Fruit fly (Drosophila melanogaster) whole organism, embryonic: ENCODE data around the gene Tlk.

Source experiments
- BtbVII ChIP-seq: fragments of 200-800 bp; sonication (Bioruptor generic); optimal IDR thresholded peaks from 3 replicates; lab custom pipeline; 2017; ENCODE audit warnings: missing biosample characterization, mild to moderate bottlenecking, missing genetic modification characterization
- Bteb2 ChIP-seq: fragments of 200-800 bp; sonication (Bioruptor generic); optimal IDR thresholded peaks from 2 replicates; lab custom pipeline; 2016; ENCODE audit warnings: missing biosample characterization, missing genetic modification characterization
- CG10267 ChIP-seq: fragments of 200-800 bp; sonication (Bioruptor generic); optimal IDR thresholded peaks from 2 replicates; lab custom pipeline; 2018; ENCODE audit warnings: missing biosample characterization, mild to moderate bottlenecking, missing genetic modification characterization, moderate library complexity
- CG10366 ChIP-seq: fragments of 200-800 bp; sonication (Bioruptor generic); IDR thresholded peaks from 2 replicates; pipeline ENCODE4 v1.3.6; 2022; ENCODE audit warnings: missing biosample characterization, missing genetic modification characterization
- CG10979 ChIP-seq: fragments of 200-800 bp; sonication (Bioruptor generic); optimal IDR thresholded peaks from 2 replicates; lab custom pipeline; 2018; ENCODE audit warnings: missing biosample characterization, mild to moderate bottlenecking, missing genetic modification characterization, moderate library complexity
- CG11560 ChIP-seq: fragments of 200-800 bp; sonication (Bioruptor generic); IDR thresholded peaks from 3 replicates; pipeline ENCODE4 v1.3.6; 2022; ENCODE audit warnings: missing biosample characterization, missing genetic modification characterization
- CG11723 ChIP-seq: fragments of 200-800 bp; sonication (Bioruptor generic); optimal IDR thresholded peaks from 2 replicates; lab custom pipeline; 2017; ENCODE audit warnings: missing biosample characterization, mild to moderate bottlenecking, missing genetic modification characterization
- CG12104 ChIP-seq: fragments of 200-800 bp; sonication (Bioruptor generic); optimal IDR thresholded peaks from 3 replicates; lab custom pipeline; 2016; ENCODE audit warnings: missing biosample characterization, missing genetic modification characterization
- CG12659 ChIP-seq: fragments of 200-800 bp; sonication (Bioruptor generic); optimal IDR thresholded peaks from 3 replicates; lab custom pipeline; 2017; ENCODE audit warnings: mild to moderate bottlenecking, missing biosample characterization, missing genetic modification reagents, missing genetic modification characterization
- CG13287 ChIP-seq: fragments of 200-800 bp; sonication (Bioruptor generic); IDR thresholded peaks from 2 replicates; pipeline ENCODE4 v1.3.6; 2022; ENCODE audit warnings: missing biosample characterization, missing genetic modification characterization; ENCODE audit not compliant: partially characterized antibody
- CG13624 ChIP-seq: fragments of 200-800 bp; sonication (Bioruptor generic); optimal IDR thresholded peaks from 2 replicates; lab custom pipeline; 2016; ENCODE audit warnings: missing biosample characterization, missing genetic modification characterization
- CG13894 ChIP-seq: fragments of 200-800 bp; sonication (Bioruptor generic); optimal IDR thresholded peaks from 3 replicates; lab custom pipeline; 2018; ENCODE audit warnings: missing biosample characterization, mild to moderate bottlenecking, missing genetic modification characterization, moderate library complexity
- CG15514 ChIP-seq: fragments of 200-800 bp; sonication (Bioruptor generic); optimal IDR thresholded peaks from 3 replicates; lab custom pipeline; 2017; ENCODE audit warnings: missing biosample characterization, missing genetic modification characterization, mild to moderate bottlenecking, moderate library complexity, missing genetic modification reagents
- CG16815 ChIP-seq: fragments of 200-800 bp; sonication (Bioruptor generic); optimal IDR thresholded peaks from 3 replicates; lab custom pipeline; 2017; ENCODE audit warnings: missing biosample characterization, mild to moderate bottlenecking, missing genetic modification characterization
- CG32532 ChIP-seq: fragments of 200-800 bp; sonication (Bioruptor generic); IDR thresholded peaks from 2 replicates; pipeline ENCODE4 v1.3.6; 2022; ENCODE audit warnings: missing biosample characterization, missing genetic modification characterization
- CG33213 ChIP-seq: fragments of 200-800 bp; sonication (Bioruptor generic); optimal IDR thresholded peaks from 3 replicates; lab custom pipeline; 2016; ENCODE audit warnings: missing biosample characterization, missing genetic modification characterization
- CG3995 ChIP-seq: fragments of 200-800 bp; sonication (Bioruptor generic); optimal IDR thresholded peaks from 3 replicates; lab custom pipeline; 2016; ENCODE audit warnings: missing biosample characterization, missing genetic modification characterization
- CG42726 ChIP-seq: fragments of 200-800 bp; sonication (Bioruptor generic); IDR thresholded peaks from 2 replicates; pipeline ENCODE4 v1.3.6; 2022; ENCODE audit warnings: missing biosample characterization, missing genetic modification characterization; ENCODE audit not compliant: partially characterized antibody
- CG4282 ChIP-seq: fragments of 200-800 bp; sonication (Bioruptor generic); optimal IDR thresholded peaks from 2 replicates; lab custom pipeline; 2016; ENCODE audit warnings: missing biosample characterization, missing genetic modification characterization
- CG4617 ChIP-seq: fragments of 200-800 bp; sonication (Bioruptor generic); optimal IDR thresholded peaks from 3 replicates; lab custom pipeline; 2016; ENCODE audit warnings: missing biosample characterization, missing genetic modification characterization, borderline replicate concordance
- CG6791 ChIP-seq: fragments of 200-800 bp; sonication (Bioruptor generic); IDR thresholded peaks from 3 replicates; pipeline ENCODE4 v1.3.6; 2022; ENCODE audit warnings: missing biosample characterization, missing genetic modification characterization; ENCODE audit not compliant: partially characterized antibody
- CG8290 ChIP-seq, 3 experiments: fragments of 200-800 bp; sonication (Bioruptor generic); optimal IDR thresholded peaks; 2 replicates each; lab custom pipeline; 2016 to 2019; ENCODE audit warnings: missing biosample characterization in 3 of 3, missing genetic modification characterization in 3 of 3, mild to moderate bottlenecking in 2 of 3, moderate library complexity in 1 of 3
- CG8924 ChIP-seq: fragments of 200-800 bp; optimal IDR thresholded peaks from 3 replicates; lab custom pipeline; 2019; ENCODE audit warnings: missing biosample characterization, mild to moderate bottlenecking, missing genetic modification characterization, moderate library complexity
- CG9797 ChIP-seq: fragments of 200-800 bp; sonication (Bioruptor generic); optimal IDR thresholded peaks from 3 replicates; lab custom pipeline; 2018; ENCODE audit warnings: missing biosample characterization, mild to moderate bottlenecking, missing genetic modification characterization
- Chrac-16 ChIP-seq: fragments of 200-800 bp; sonication (Bioruptor generic); optimal IDR thresholded peaks from 3 replicates; lab custom pipeline; 2016; ENCODE audit warnings: missing biosample characterization, missing genetic modification characterization
- D ChIP-seq, 2 experiments: fragments of 200-800 bp in 1 of 2; fragments of >200 bp in 1 of 2; sonication (Bioruptor generic) in 1 of 2; optimal IDR thresholded peaks; 2 replicates in 1 of 2; 3 replicates in 1 of 2; lab custom pipeline; 2017; ENCODE audit warnings: mild to moderate bottlenecking in 1 of 2, missing biosample characterization in 1 of 2, missing genetic modification characterization in 1 of 2, missing genetic modification reagents in 1 of 2
- Dad ChIP-seq: fragments of 200-800 bp; sonication (Bioruptor generic); optimal IDR thresholded peaks from 3 replicates; lab custom pipeline; 2016; ENCODE audit warnings: missing biosample characterization, missing genetic modification characterization
- Deaf1 ChIP-seq: fragments of 200-800 bp; optimal IDR thresholded peaks from 3 replicates; lab custom pipeline; 2019; ENCODE audit warnings: missing biosample characterization, mild to moderate bottlenecking, missing genetic modification characterization, moderate library complexity
- NFAT ChIP-seq: fragments of 200-800 bp; sonication (Bioruptor generic); IDR thresholded peaks from 2 replicates; pipeline ENCODE4 v1.3.6; 2022; ENCODE audit warnings: missing biosample characterization, missing genetic modification characterization
- NK7.1 ChIP-seq: fragments of 200-800 bp; sonication (Bioruptor generic); optimal IDR thresholded peaks from 3 replicates; lab custom pipeline; 2016; ENCODE audit warnings: missing biosample characterization, missing genetic modification characterization
- Sox102F ChIP-seq: fragments of 200-800 bp; sonication (Bioruptor generic); optimal IDR thresholded peaks from 2 replicates; lab custom pipeline; 2018; ENCODE audit warnings: missing biosample characterization, mild to moderate bottlenecking, missing genetic modification characterization, moderate library complexity
- al ChIP-seq: fragments of 200-800 bp; sonication (Bioruptor generic); IDR thresholded peaks from 2 replicates; pipeline ENCODE4 v1.3.6; 2022; ENCODE audit warnings: missing biosample characterization, missing genetic modification characterization
- ara ChIP-seq: fragments of 200-800 bp; sonication (Bioruptor generic); IDR thresholded peaks from 2 replicates; pipeline ENCODE4 v1.3.6; 2022; ENCODE audit warnings: missing biosample characterization, missing genetic modification characterization
- cg ChIP-seq: fragments of 200-800 bp; sonication (Bioruptor generic); optimal IDR thresholded peaks from 3 replicates; lab custom pipeline; 2019; ENCODE audit warnings: missing biosample characterization, mild to moderate bottlenecking, missing genetic modification characterization, moderate library complexity
- chif ChIP-seq, 2 experiments: fragments of 200-800 bp; sonication (Bioruptor generic); optimal IDR thresholded peaks; 3 replicates each; lab custom pipeline; 2016; ENCODE audit warnings: missing biosample characterization in 2 of 2, missing genetic modification characterization in 2 of 2
- chinmo ChIP-seq: fragments of 200-800 bp; sonication (Bioruptor generic); IDR thresholded peaks from 4 replicates; pipeline ENCODE4 v1.3.6; 2022; ENCODE audit warnings: missing biosample characterization, missing genetic modification characterization; ENCODE audit not compliant: partially characterized antibody
- dpn ChIP-seq, 2 experiments: fragments of 200-800 bp; sonication (Bioruptor generic); optimal IDR thresholded peaks; 3 replicates each; lab custom pipeline; 2016; ENCODE audit warnings: missing biosample characterization in 2 of 2, missing genetic modification characterization in 2 of 2
- dysf ChIP-seq: fragments of 200-800 bp; sonication (Bioruptor generic); IDR thresholded peaks from 3 replicates; pipeline ENCODE4 v1.3.6; 2022; ENCODE audit warnings: missing biosample characterization, missing genetic modification characterization
- ftz-f1 ChIP-seq: fragments of 200-800 bp; sonication (Bioruptor generic); optimal IDR thresholded peaks from 2 replicates; lab custom pipeline; 2016; ENCODE audit warnings: missing biosample characterization, missing genetic modification characterization
- gsb-n ChIP-seq: fragments of 200-800 bp; sonication (Bioruptor generic); optimal IDR thresholded peaks from 3 replicates; lab custom pipeline; 2018; ENCODE audit warnings: missing biosample characterization, mild to moderate bottlenecking, missing genetic modification characterization
- kay ChIP-seq: fragments of 200-800 bp; sonication (Bioruptor generic); optimal IDR thresholded peaks from 2 replicates; lab custom pipeline; 2016; ENCODE audit warnings: missing biosample characterization, missing genetic modification characterization
- pzg ChIP-seq: fragments of 200-800 bp; sonication (Bioruptor generic); optimal IDR thresholded peaks from 3 replicates; lab custom pipeline; 2018; ENCODE audit warnings: missing biosample characterization, mild to moderate bottlenecking, missing genetic modification characterization, moderate library complexity
- run ChIP-seq: fragments of 200-800 bp; sonication (Bioruptor generic); optimal IDR thresholded peaks from 3 replicates; lab custom pipeline; 2018; ENCODE audit warnings: missing biosample characterization, mild to moderate bottlenecking, missing genetic modification characterization
- slbo ChIP-seq: fragments of 200-800 bp; sonication (Bioruptor generic); IDR thresholded peaks from 2 replicates; pipeline ENCODE4 v1.3.6; 2022; ENCODE audit warnings: missing biosample characterization, missing genetic modification characterization
- stc ChIP-seq: fragments of 200-800 bp; sonication (Bioruptor generic); IDR thresholded peaks from 2 replicates; pipeline ENCODE4 v1.3.6; 2022; ENCODE audit warnings: missing biosample characterization, missing genetic modification characterization
- sug ChIP-seq: fragments of 200-800 bp; optimal IDR thresholded peaks from 2 replicates; lab custom pipeline; 2019; ENCODE audit warnings: missing biosample characterization, mild to moderate bottlenecking, missing genetic modification characterization, moderate library complexity
- tap ChIP-seq: fragments of 200-800 bp; optimal IDR thresholded peaks from 3 replicates; lab custom pipeline; 2019; ENCODE audit warnings: missing biosample characterization, mild to moderate bottlenecking, missing genetic modification characterization, moderate library complexity
- ttk ChIP-seq: fragments of 200-800 bp; sonication (Bioruptor generic); IDR thresholded peaks from 2 replicates; pipeline ENCODE4 v2.1.2; 2022; ENCODE audit warnings: missing biosample characterization, missing genetic modification characterization

Tlk gene

dm6 chrX:3719480-3720064 is at the start of gene Tlk, which contains the start of gene Rala (continued):
- TF ChIP-seq CG11560 (tag; lab: Robert Waterston, UW) (peak; percentile 82; the same call in 2 of the 3 replicates), pzg (GFP tag; lab: Kevin White, UChicago) (peak; percentile 100), Deaf1 (peak; percentile 7), chif (GFP tag; optimal IDR thresholded peaks at IDR 0.05; lab: Kevin White, UChicago) (peak in 1 of 2 experiments; percentile 2), Dad (peak; percentile 42), CG4617 (GFP tag; lab: Kevin White, UChicago) (peak; percentile 8), cg (GFP tag; lab: Kevin White, UChicago) (peak; percentile 53), chinmo (GFP tag; lab: Robert Waterston, UW) (peak; percentile 86; the same call in 3 of the 4 replicates), NFAT (peak; percentile 71; the same call in 1 of the 2 replicates), sug (tag; lab: Kevin White, UChicago) (peak; percentile 2), kay (no peak), CG9797 (GFP tag; lab: Kevin White, UChicago) (peak; percentile 99), CG15514 (GFP tag; lab: Kevin White, UChicago) (peak; percentile 88), Chrac-16 (no peak), slbo (GFP tag; lab: Robert Waterston, UW) (peak; percentile 19; the same call in 1 of the 2 replicates), CG10366 (GFP tag; lab: Robert Waterston, UW) (0 out of 2 replicates have a peak, but pooled peaks have one; percentile 10), gsb-n (tag; lab: Kevin White, UChicago) (peak; percentile 12), CG4282 (GFP tag; lab: Kevin White, UChicago) (peak; percentile 24), CG16815 (GFP tag; lab: Kevin White, UChicago) (no peak), BtbVII (GFP tag; lab: Kevin White, UChicago) (peak; percentile 15), CG13287 (GFP tag; lab: Robert Waterston, UW) (peak; percentile 68), CG13624 (GFP tag; lab: Kevin White, UChicago) (peak; percentile 28), CG8924 (tag; lab: Kevin White, UChicago) (peak; percentile 62), dysf (peak; percentile 47; the same call in 1 of the 3 replicates), NK7.1 (GFP tag; lab: Kevin White, UChicago) (no peak), CG8290 (GFP tag; optimal IDR thresholded peaks at IDR 0.05; lab: Kevin White, UChicago) (peak; percentile 80), CG8290 (tag; optimal IDR thresholded peaks at IDR 0.05; lab: Kevin White, UChicago) (peak in 1 of 2 experiments; percentile 93), CG32532 (GFP tag; lab: Robert Waterston, UW) (0 out of 2 replicates have a peak, but pooled peaks have one; percentile 11), ara (no peak; the same call in 1 of the 2 replicates), CG11723 (no peak), CG42726 (GFP tag; lab: Robert Waterston, UW) (0 out of 2 replicates have a peak, but pooled peaks have one; percentile 25), ftz-f1 (GFP tag; lab: Kevin White, UChicago) (peak; percentile 6), CG12104 (GFP tag; lab: Kevin White, UChicago) (no peak), Sox102F (GFP tag; lab: Kevin White, UChicago) (no peak), ttk (GFP tag; lab: Robert Waterston, UW) (no peak), Bteb2 (GFP tag; lab: Kevin White, UChicago) (peak; percentile 7), tap (peak; percentile 14), CG33213 (GFP tag; lab: Kevin White, UChicago) (peak; percentile 94), CG6791 (peak; percentile 34; the same call in 1 of the 3 replicates), dpn (GFP tag; optimal IDR thresholded peaks at IDR 0.05; lab: Kevin White, UChicago) (peak; percentile 38 to 45), CG10267 (tag; lab: Kevin White, UChicago) (peak; percentile 73), stc (GFP tag; lab: Robert Waterston, UW) (no peak), CG3995 (GFP tag; lab: Kevin White, UChicago) (peak; percentile 99), CG13894 (tag; lab: Kevin White, UChicago) (peak; percentile 35), CG10979 (no peak), al (no peak), run (peak; percentile 10), D (optimal IDR thresholded peaks at IDR 0.05; lab: Kevin White, UChicago) (no peak), D (GFP tag; optimal IDR thresholded peaks at IDR 0.05; lab: Kevin White, UChicago) (no peak), CG12659 (GFP tag; lab: Kevin White, UChicago) (peak; percentile 75)
